Worm (Caenorhabditis elegans): ENCODE data around the gene C09G5.13.

The C09G5.13 gene

DNA sequence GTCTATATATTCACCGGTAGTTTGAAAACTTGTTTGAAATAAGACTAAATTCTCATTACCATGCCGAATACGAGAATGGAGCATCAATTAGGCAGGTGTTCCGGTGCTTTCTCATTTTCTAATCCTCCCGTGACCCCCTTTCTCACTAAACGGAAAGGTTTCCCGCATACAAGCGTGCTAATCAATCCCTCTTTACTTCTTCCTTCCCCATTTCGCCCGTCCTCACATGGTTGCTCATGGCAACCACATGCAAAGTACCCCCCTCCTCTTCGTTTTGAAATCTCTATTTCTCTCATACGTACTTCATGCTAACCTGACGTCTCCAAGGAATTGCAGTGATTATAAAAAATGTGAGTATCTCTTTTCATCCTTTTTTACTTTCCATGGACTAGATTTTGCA, 2.7 kb downstream of the C09G5.13 start, which contains the start of gene mks-5:
Gene mks-5, plus strand, starts transcription at position 301 of the 400 bp plus-strand sequence.
- TF ChIP-seq pqm-1 (tag; optimal IDR thresholded peaks at IDR 0.05), result no peak
- TF ChIP-seq zfp-3 (GFP tag; conservative IDR thresholded peaks at IDR 0.05), result no peak
- no peak for TF ChIP-seq nhr-41 (GFP tag; IDR thresholded peaks at IDR 0.05)
- no peak for TF ChIP-seq ctbp-1 (GFP tag; IDR thresholded peaks at IDR 0.05)
- no peak for TF ChIP-seq Y75B8A.6 (GFP tag; IDR thresholded peaks at IDR 0.05)
- no peak for TF ChIP-seq snpc-4 (tag; optimal IDR thresholded peaks at IDR 0.05)
- no peak for TF ChIP-seq spr-3 (GFP tag; optimal IDR thresholded peaks at IDR 0.05)
- TF ChIP-seq tra-1 (GFP tag; IDR thresholded peaks at IDR 0.05), result no peak
- no peak for TF ChIP-seq ceh-44 (GFP tag; IDR thresholded peaks at IDR 0.05)
- no peak for TF ChIP-seq egl-43 (GFP tag; IDR thresholded peaks at IDR 0.05)
- TF ChIP-seq nhr-48 (tag; optimal IDR thresholded peaks at IDR 0.05), result no peak
- no peak for TF ChIP-seq pha-4 (GFP tag; IDR thresholded peaks at IDR 0.05)
- TF ChIP-seq pha-4 (tag; optimal IDR thresholded peaks at IDR 0.05), result no peak

DNA sequence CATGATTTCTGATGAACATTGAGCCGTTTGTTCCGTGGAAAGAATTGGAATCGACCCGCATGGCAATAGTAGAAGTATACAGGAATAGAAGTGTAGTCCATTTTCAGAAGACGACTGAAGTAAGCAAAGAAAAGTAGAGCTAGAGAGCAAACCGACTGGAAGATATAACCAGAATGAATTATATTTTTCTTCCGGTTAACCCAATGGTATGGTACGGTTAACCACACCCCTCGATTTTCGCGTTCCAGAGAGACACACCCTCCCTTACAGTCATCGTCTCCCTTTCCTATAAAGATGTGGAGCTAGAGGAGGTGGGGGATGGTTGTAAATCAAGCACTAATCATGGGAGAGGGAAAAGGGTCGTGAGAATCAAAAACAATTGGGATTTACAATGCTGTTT, 5.8 kb downstream of the C09G5.13 start, which contains the start of gene C09G5.14:
Gene C09G5.14, minus strand, starts transcription at position 101 of the 400 bp plus-strand sequence.
- TF ChIP-seq Y75B8A.6 (GFP tag; IDR thresholded peaks at IDR 0.05) (no peak), ctbp-1 (GFP tag; IDR thresholded peaks at IDR 0.05) (no peak), pha-4 (GFP tag; IDR thresholded peaks at IDR 0.05) (no peak), pha-4 (tag; optimal IDR thresholded peaks at IDR 0.05) (no peak), snpc-1.2 (GFP tag; IDR thresholded peaks at IDR 0.05) (no peak), aha-1 (tag) (no peak), lin-13 (GFP tag; optimal IDR thresholded peaks at IDR 0.05) (no peak), mdl-1 (tag; optimal IDR thresholded peaks at IDR 0.05) (no peak), unc-130 (GFP tag; optimal IDR thresholded peaks at IDR 0.05) (no peak), spr-3 (GFP tag; optimal IDR thresholded peaks at IDR 0.05) (no peak), pqm-1 (tag; optimal IDR thresholded peaks at IDR 0.05) (no peak), hlh-30 (tag; optimal IDR thresholded peaks at IDR 0.05; ENCODE audit: insufficient read depth) (no peak)

DNA sequence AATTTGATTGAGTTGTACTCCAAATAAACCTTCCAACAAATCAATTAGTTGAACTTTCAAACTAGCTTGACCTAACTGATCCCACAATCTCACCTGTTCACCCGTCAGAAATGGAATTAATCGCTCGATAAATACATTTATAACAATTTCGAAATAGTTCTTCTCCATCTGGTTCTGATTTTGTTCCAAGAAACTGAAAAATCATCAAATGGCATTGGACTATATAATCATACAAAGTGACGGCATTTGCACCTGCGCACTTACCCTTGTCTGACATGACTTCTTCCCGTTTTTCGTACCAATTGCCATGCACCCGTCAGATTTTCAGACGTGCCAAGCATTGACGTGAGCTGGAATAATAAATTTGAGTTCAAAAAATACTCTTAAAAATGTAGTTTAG, 13.5 kb downstream of the C09G5.13 start:
- TF ChIP-seq nhr-11 (tag; optimal IDR thresholded peaks at IDR 0.05), result peak; percentile 39
- TF ChIP-seq arid-1 (GFP tag; conservative IDR thresholded peaks at IDR 0.05), result no peak
- no peak for TF ChIP-seq pqm-1 (tag; optimal IDR thresholded peaks at IDR 0.05)

DNA sequence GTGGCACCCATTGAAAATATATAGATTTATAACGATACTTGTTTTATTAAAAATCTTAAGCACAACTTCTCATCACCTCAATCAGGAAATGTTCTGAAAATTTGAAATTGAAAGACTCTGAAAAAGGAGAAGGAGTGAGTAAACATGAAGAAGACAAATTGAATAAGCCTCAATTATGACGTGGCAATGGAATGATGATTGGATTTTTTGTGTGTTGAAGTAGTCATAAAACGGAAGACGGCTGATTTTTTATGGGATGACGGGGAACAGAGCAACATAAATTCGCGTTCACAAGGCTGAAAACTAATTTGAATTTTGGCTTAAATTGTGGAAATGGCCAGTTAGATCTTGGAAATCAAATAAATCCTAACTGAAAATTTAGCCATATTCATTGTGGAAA, 14.3 kb downstream of the C09G5.13 start, which contains the start of gene glb-12:
Gene glb-12, minus strand, starts transcription at position 101 of the 400 bp plus-strand sequence.
- TF ChIP-seq lir-3 (tag; optimal IDR thresholded peaks at IDR 0.05) (no peak), unc-62 (GFP tag; optimal IDR thresholded peaks at IDR 0.05 in 1 of 2) (peak in 1 of 2 experiments; percentile 48), unc-62 (tag; optimal IDR thresholded peaks at IDR 0.05) (no peak)

DNA sequence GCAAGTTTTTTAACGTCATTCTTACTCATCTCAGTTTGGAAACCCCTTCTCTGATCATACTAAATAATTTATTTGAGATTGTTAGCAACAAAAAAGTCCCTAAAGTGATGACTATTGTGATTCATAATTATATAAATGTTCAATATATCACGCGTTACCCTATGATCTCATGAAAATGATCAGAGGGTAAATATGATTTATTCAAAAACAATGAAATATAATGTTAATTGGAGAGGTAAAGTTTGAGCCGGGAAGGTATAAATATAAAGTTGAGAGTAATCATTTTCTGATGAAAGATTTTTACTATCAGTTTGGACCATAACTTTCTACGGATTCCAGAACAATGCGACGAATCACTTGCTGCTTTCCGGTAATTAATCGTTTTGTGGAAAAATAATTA, 19.8 kb downstream of the C09G5.13 start, which contains the start of gene C52A11.3:
Gene C52A11.3, plus strand, starts transcription at position 301 of the 400 bp plus-strand sequence.
- TF ChIP-seq mdt-29 (GFP tag; IDR thresholded peaks at IDR 0.05) (no peak), zfp-3 (GFP tag; conservative IDR thresholded peaks at IDR 0.05) (no peak), Y5F2A.4 (GFP tag; optimal IDR thresholded peaks at IDR 0.05) (no peak), zag-1 (tag; optimal IDR thresholded peaks at IDR 0.05) (no peak), daf-16 (GFP tag; optimal IDR thresholded peaks at IDR 0.05) (no peak), daf-16 (tag; optimal IDR thresholded peaks at IDR 0.05) (no peak)

DNA sequence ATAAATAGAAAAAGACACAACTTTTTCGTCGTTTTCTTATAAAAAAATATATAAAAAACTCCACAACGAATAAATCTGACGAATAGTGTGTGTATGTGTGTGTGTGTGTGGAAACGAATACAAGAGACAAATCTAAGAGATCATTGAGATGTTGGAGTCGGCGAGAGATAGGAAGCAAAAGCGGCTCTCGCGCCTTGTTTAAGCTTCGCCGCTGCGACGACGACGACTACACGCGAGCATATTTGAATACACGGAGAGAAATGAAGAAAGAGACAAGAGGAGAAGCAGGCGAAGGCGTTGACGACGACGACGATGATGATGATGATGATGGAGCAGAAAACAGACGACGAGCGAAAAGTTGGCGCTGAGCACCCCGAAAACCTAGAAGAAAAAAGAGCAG, 27.6 kb downstream of the C09G5.13 start:
- TF ChIP-seq lin-39 (tag; optimal IDR thresholded peaks at IDR 0.05), result no peak
- TF ChIP-seq aha-1 (tag), result peak; percentile 91
- TF ChIP-seq fkh-10 (GFP tag; optimal IDR thresholded peaks at IDR 0.05), result peak; percentile 56
- TF ChIP-seq rbr-2 (tag; optimal IDR thresholded peaks at IDR 0.05), result peak; percentile 33
- TF ChIP-seq F37D6.2 (tag; optimal IDR thresholded peaks at IDR 0.05), result peak; percentile 3
- peak; percentile 25 to 29 for TF ChIP-seq lsy-2 (tag; optimal IDR thresholded peaks at IDR 0.05)
- peak; percentile 24; the same call in 1 of the 2 replicates for TF ChIP-seq set-16 (GFP tag; IDR thresholded peaks at IDR 0.05)
- peak in 1 of 2 experiments; percentile 25 for TF ChIP-seq mdl-1 (tag; optimal IDR thresholded peaks at IDR 0.05)
- TF ChIP-seq hif-1 (tag; optimal IDR thresholded peaks at IDR 0.05), result peak in 1 of 2 experiments; percentile 3
- TF ChIP-seq dmd-6 (GFP tag; IDR thresholded peaks at IDR 0.05), result no peak
- TF ChIP-seq madf-5 (GFP tag; IDR thresholded peaks at IDR 0.05), result no peak
- TF ChIP-seq ZK337.2 (GFP tag; IDR thresholded peaks at IDR 0.05), result no peak
- peak; percentile 31 for TF ChIP-seq mep-1 (tag; optimal IDR thresholded peaks at IDR 0.05)
- TF ChIP-seq hmg-1.1 (GFP tag; IDR thresholded peaks at IDR 0.05), result peak; percentile 68; the same call in 1 of the 2 replicates

Measured in whole organism, L4 larva.